Worm (Caenorhabditis elegans): Measurements from ENCODE around the gene F53F1.3.

DNA sequence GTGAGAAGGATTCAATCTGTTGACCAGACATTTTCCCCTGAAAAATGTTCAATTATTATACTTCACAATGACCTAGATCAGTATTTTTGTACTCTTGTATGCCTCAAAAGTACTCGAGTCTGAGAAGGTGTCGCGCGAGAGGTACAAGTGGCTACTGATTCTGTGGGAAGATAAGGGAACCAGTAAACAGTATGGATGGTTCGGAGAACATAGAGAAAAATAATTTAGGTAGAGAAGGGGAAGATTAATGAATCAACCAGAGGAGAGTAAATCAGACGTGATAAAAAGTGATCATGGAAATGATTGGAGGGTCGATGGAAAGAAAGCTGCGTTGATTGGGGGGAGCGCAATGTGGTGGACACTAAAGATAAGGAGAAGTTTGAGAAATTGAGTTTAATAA lies 18.6 kb upstream of the F53F1.3 start:
- no peak for TF ChIP-seq skn-1 (tag; optimal IDR thresholded peaks at IDR 0.05)
- no peak for TF ChIP-seq jun-1 (tag; optimal IDR thresholded peaks at IDR 0.05)
- no peak for TF ChIP-seq mdl-1 (tag; optimal IDR thresholded peaks at IDR 0.05)
- TF ChIP-seq hpl-2 (GFP tag; optimal IDR thresholded peaks at IDR 0.05): no peak
